Worm (Caenorhabditis elegans) whole organism, late embryonic: ENCODE measurements around the gene srab-10.

Experiments
- C08G9.2 ChIP-seq: sonication (generic microtip); optimal IDR thresholded peaks from 2 replicates; lab custom pipeline; 2016; ENCODE audit warnings: mild to moderate bottlenecking, missing genetic modification characterization, moderate library complexity, missing compliant biosample characterization
- C38D4.7 ChIP-seq: fragments of 200-800 bp; sonication (Bioruptor generic); optimal IDR thresholded peaks from 2 replicates; lab custom pipeline; 2018; ENCODE audit warnings: mild to moderate bottlenecking, missing genetic modification characterization, moderate library complexity, missing compliant biosample characterization
- F13H6.1 ChIP-seq: sonication (generic microtip); optimal IDR thresholded peaks from 2 replicates; lab custom pipeline; 2016; ENCODE audit warnings: missing genetic modification characterization, missing compliant biosample characterization
- K02D7.2 ChIP-seq: sonication (generic microtip); optimal IDR thresholded peaks from 2 replicates; lab custom pipeline; 2017; ENCODE audit warnings: mild to moderate bottlenecking, missing genetic modification characterization, missing compliant biosample characterization
- T23F11.4 ChIP-seq: fragments of 200-800 bp; sonication (Bioruptor generic); optimal IDR thresholded peaks from 2 replicates; lab custom pipeline; 2018; ENCODE audit warnings: mild to moderate bottlenecking, missing genetic modification characterization, missing compliant biosample characterization
- Y22D7AL.16 ChIP-seq: sonication (generic microtip); optimal IDR thresholded peaks from 2 replicates; lab custom pipeline; 2016; ENCODE audit warnings: missing genetic modification characterization, missing compliant biosample characterization
- ama-1 ChIP-seq: fragments of 150-350 bp; optimal IDR thresholded peaks from 2 replicates; lab custom pipeline; 2014
- ceh-19 ChIP-seq: fragments of 200-800 bp; sonication (Bioruptor generic); optimal IDR thresholded peaks from 2 replicates; lab custom pipeline; 2018; ENCODE audit warnings: mild to moderate bottlenecking, missing genetic modification characterization, missing compliant biosample characterization
- ceh-2 ChIP-seq: sonication (generic microtip); optimal IDR thresholded peaks from 2 replicates; lab custom pipeline; 2016; ENCODE audit warnings: missing genotype, missing genetic modification characterization, missing compliant biosample characterization
- ceh-31 ChIP-seq: sonication (generic microtip); optimal IDR thresholded peaks from 2 replicates; lab custom pipeline; 2016; ENCODE audit warnings: missing genetic modification characterization, missing compliant biosample characterization
- ceh-45 ChIP-seq: fragments of 200-800 bp; sonication (Bioruptor generic); IDR thresholded peaks from 2 replicates; pipeline ENCODE4 v1.3.6; 2022; ENCODE audit warnings: missing genetic modification reagents, missing genetic modification characterization, missing compliant biosample characterization
- ceh-48 ChIP-seq: sonication (generic microtip); optimal IDR thresholded peaks from 2 replicates; lab custom pipeline; 2016; ENCODE audit warnings: missing genetic modification characterization, inconsistent platforms, missing compliant biosample characterization
- ceh-9 ChIP-seq: sonication (generic microtip); optimal IDR thresholded peaks from 2 replicates; lab custom pipeline; 2016; ENCODE audit warnings: mild to moderate bottlenecking, missing genetic modification characterization, inconsistent platforms, missing compliant biosample characterization
- che-1 ChIP-seq: sonication (generic microtip); optimal IDR thresholded peaks from 2 replicates; lab custom pipeline; 2016; ENCODE audit warnings: mild to moderate bottlenecking, missing genetic modification characterization, missing compliant biosample characterization
- dve-1 ChIP-seq: sonication (generic microtip); optimal IDR thresholded peaks from 2 replicates; lab custom pipeline; 2017; ENCODE audit warnings: antibody characterized with exemption, mild to moderate bottlenecking, missing genetic modification characterization, missing compliant biosample characterization
- elt-4 ChIP-seq: sonication (generic microtip); optimal IDR thresholded peaks from 2 replicates; lab custom pipeline; 2016; ENCODE audit warnings: missing genetic modification characterization, missing compliant biosample characterization
- ets-4 ChIP-seq: sonication (generic microtip); optimal IDR thresholded peaks from 2 replicates; lab custom pipeline; 2016; ENCODE audit warnings: missing genetic modification characterization, missing compliant biosample characterization
- fkh-10 ChIP-seq: fragments of 150-350 bp; optimal IDR thresholded peaks from 2 replicates; lab custom pipeline; 2014; ENCODE audit warnings: missing biosample characterization, missing genetic modification reagents, missing genetic modification characterization
- fkh-6 ChIP-seq: sonication (generic microtip); optimal IDR thresholded peaks from 2 replicates; lab custom pipeline; 2016; ENCODE audit warnings: missing genetic modification characterization, missing compliant biosample characterization
- hlh-13 ChIP-seq: fragments of 200-800 bp; sonication (Bioruptor generic); optimal IDR thresholded peaks from 2 replicates; lab custom pipeline; 2018; ENCODE audit warnings: mild to moderate bottlenecking, missing genetic modification characterization, missing compliant biosample characterization
- hlh-6 ChIP-seq: sonication (generic microtip); optimal IDR thresholded peaks from 2 replicates; lab custom pipeline; 2016; ENCODE audit warnings: missing genotype, missing genetic modification characterization, missing compliant biosample characterization
- hlh-8 ChIP-seq: sonication (generic microtip); optimal IDR thresholded peaks from 2 replicates; lab custom pipeline; 2016; ENCODE audit warnings: missing genotype, missing genetic modification characterization, missing compliant biosample characterization
- lim-6 ChIP-seq: sonication (generic microtip); optimal IDR thresholded peaks from 2 replicates; lab custom pipeline; 2016; ENCODE audit warnings: missing genetic modification characterization, missing compliant biosample characterization
- nfya-1 ChIP-seq: sonication (generic microtip); optimal IDR thresholded peaks from 2 replicates; lab custom pipeline; 2017; ENCODE audit warnings: missing genetic modification characterization, mild to moderate bottlenecking, missing compliant biosample characterization, antibody characterized with exemption, moderate library complexity
- nhr-11 ChIP-seq: fragments of 150-350 bp; optimal IDR thresholded peaks from 2 replicates; lab custom pipeline; 2014; ENCODE audit warnings: missing biosample characterization, missing genetic modification characterization
- npax-4 ChIP-seq: sonication (generic microtip); optimal IDR thresholded peaks from 2 replicates; lab custom pipeline; 2016; ENCODE audit warnings: missing genetic modification characterization, missing compliant biosample characterization
- odd-2 ChIP-seq: sonication (generic microtip); optimal IDR thresholded peaks from 2 replicates; lab custom pipeline; 2017; ENCODE audit warnings: antibody characterized with exemption, mild to moderate bottlenecking, missing genetic modification characterization, missing compliant biosample characterization
- pag-3 ChIP-seq: sonication (generic microtip); optimal IDR thresholded peaks from 2 replicates; lab custom pipeline; 2016; ENCODE audit warnings: missing compliant biosample characterization, missing genetic modification characterization, borderline replicate concordance
- pax-1 ChIP-seq: fragments of 150-350 bp; optimal IDR thresholded peaks from 2 replicates; lab custom pipeline; 2014; ENCODE audit warnings: missing biosample characterization, missing genetic modification characterization
- pha-2 ChIP-seq: sonication (generic microtip); optimal IDR thresholded peaks from 2 replicates; lab custom pipeline; 2017; ENCODE audit warnings: mild to moderate bottlenecking, missing genetic modification characterization, missing compliant biosample characterization
- ref-2 ChIP-seq: sonication (generic microtip); optimal IDR thresholded peaks from 2 replicates; lab custom pipeline; 2016; ENCODE audit warnings: missing genetic modification characterization, missing compliant biosample characterization
- rnt-1 ChIP-seq: sonication (generic microtip); optimal IDR thresholded peaks from 2 replicates; lab custom pipeline; 2016; ENCODE audit warnings: missing genetic modification characterization, missing compliant biosample characterization
- sox-2 ChIP-seq: fragments of 200-800 bp; sonication (Bioruptor generic); IDR thresholded peaks from 2 replicates; pipeline ENCODE4 v1.3.6; 2022; ENCODE audit warnings: missing genetic modification reagents, missing genetic modification characterization, missing compliant biosample characterization
- sox-4 ChIP-seq: sonication (generic microtip); optimal IDR thresholded peaks from 2 replicates; lab custom pipeline; 2017; ENCODE audit warnings: mild to moderate bottlenecking, missing genetic modification characterization, inconsistent platforms, missing compliant biosample characterization
- syd-9 ChIP-seq: sonication (generic microtip); optimal IDR thresholded peaks from 2 replicates; lab custom pipeline; 2016; ENCODE audit warnings: mild to moderate bottlenecking, missing genetic modification characterization, moderate library complexity, missing compliant biosample characterization
- tbx-2 ChIP-seq: sonication (generic microtip); optimal IDR thresholded peaks from 2 replicates; lab custom pipeline; 2016; ENCODE audit warnings: missing genetic modification characterization, missing compliant biosample characterization
- tbx-7 ChIP-seq: sonication (generic microtip); optimal IDR thresholded peaks from 2 replicates; lab custom pipeline; 2016; ENCODE audit warnings: missing genotype, missing genetic modification characterization, missing compliant biosample characterization
- ttx-3 ChIP-seq: sonication (generic microtip); optimal IDR thresholded peaks from 2 replicates; lab custom pipeline; 2016; ENCODE audit warnings: missing genetic modification reagents, missing genetic modification characterization, missing compliant biosample characterization
- unc-42 ChIP-seq: sonication (generic microtip); optimal IDR thresholded peaks from 2 replicates; lab custom pipeline; 2016; ENCODE audit warnings: missing genotype, missing genetic modification characterization, missing compliant biosample characterization
- unc-55 ChIP-seq: sonication (generic microtip); optimal IDR thresholded peaks from 2 replicates; lab custom pipeline; 2017; ENCODE audit warnings: missing biosample characterization, missing genetic modification reagents, missing genetic modification characterization
- unc-86 ChIP-seq: sonication (generic microtip); optimal IDR thresholded peaks from 2 replicates; lab custom pipeline; 2016; ENCODE audit warnings: missing genetic modification characterization, missing compliant biosample characterization

The srab-10 gene

ce11 chrV:3107450-3107849 lies 36.9 kb downstream of the srab-10 start, which contains the start of gene str-68:
str-68 (minus strand) TSS chrV:3107550.
- no peak for TF ChIP-seq ceh-2 (tag; lab: Kevin White, UChicago)
- TF ChIP-seq tbx-2 = no peak
- no peak for TF ChIP-seq pha-2

DNA sequence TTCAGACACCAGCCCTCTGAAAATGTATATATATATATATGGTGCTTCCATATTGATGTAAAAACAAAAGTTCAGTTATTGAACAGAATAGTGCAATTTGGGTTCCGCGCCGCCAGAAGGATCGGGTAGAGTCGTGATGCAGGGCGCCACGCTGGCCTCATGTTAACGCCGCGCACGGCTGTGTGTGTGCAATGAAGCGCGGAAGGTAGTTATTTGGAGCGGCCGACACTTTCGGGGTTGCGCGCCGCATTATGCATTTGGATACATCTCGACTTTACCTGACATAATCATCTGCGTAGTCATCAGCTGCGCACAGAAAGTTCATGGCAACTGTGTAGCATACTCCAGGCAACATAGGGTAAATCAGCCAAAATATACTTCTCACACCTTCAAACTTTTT lies 37.6 kb downstream of the srab-10 start:
- no peak for TF ChIP-seq C08G9.2 (tag; lab: Kevin White, UChicago)
- TF ChIP-seq hlh-13 (GFP tag; lab: Kevin White, UChicago) = no peak
- no peak for TF ChIP-seq unc-42 (tag; lab: Kevin White, UChicago)
- no peak for TF ChIP-seq T23F11.4 (GFP tag; lab: Kevin White, UChicago)
- no peak for TF ChIP-seq rnt-1 (tag; lab: Kevin White, UChicago)
- TF ChIP-seq elt-4 (tag; lab: Kevin White, UChicago) = no peak
- no peak for TF ChIP-seq pax-1
- TF ChIP-seq K02D7.2 = no peak
- no peak for TF ChIP-seq F13H6.1 (tag; lab: Kevin White, UChicago)
- TF ChIP-seq hlh-8 (tag; lab: Kevin White, UChicago) = no peak
- TF ChIP-seq sox-4 (tag; lab: Kevin White, UChicago) = no peak
- TF ChIP-seq ref-2 = no peak
- TF ChIP-seq npax-4 (tag; lab: Kevin White, UChicago) = no peak
- no peak for TF ChIP-seq pag-3 (tag; lab: Kevin White, UChicago)
- TF ChIP-seq ama-1 = no peak
- TF ChIP-seq che-1 (tag; lab: Kevin White, UChicago) = no peak
- no peak for TF ChIP-seq dve-1 (tag; lab: Kevin White, UChicago)

ce11 chrV:3105810-3106209 lies 38.6 kb downstream of the srab-10 start, which contains the start of gene str-69:
str-69 (minus strand) TSS chrV:3105910.
- TF ChIP-seq C38D4.7 (no peak), ama-1 (no peak), ceh-45 (no peak), unc-86 (tag; lab: Kevin White, UChicago) (no peak), che-1 (tag; lab: Kevin White, UChicago) (no peak), nfya-1 (tag; lab: Kevin White, UChicago) (no peak), pha-2 (no peak), unc-55 (GFP tag; lab: Kevin White, UChicago) (no peak), K02D7.2 (no peak), tbx-7 (tag; lab: Kevin White, UChicago) (no peak), ets-4 (tag; lab: Kevin White, UChicago) (no peak), pag-3 (tag; lab: Kevin White, UChicago) (no peak), lim-6 (tag; lab: Kevin White, UChicago) (no peak), ttx-3 (no peak), tbx-2 (no peak), ceh-48 (tag; lab: Kevin White, UChicago) (no peak), odd-2 (tag; lab: Kevin White, UChicago) (no peak), ceh-9 (tag; lab: Kevin White, UChicago) (no peak), syd-9 (tag; lab: Kevin White, UChicago) (no peak)

DNA sequence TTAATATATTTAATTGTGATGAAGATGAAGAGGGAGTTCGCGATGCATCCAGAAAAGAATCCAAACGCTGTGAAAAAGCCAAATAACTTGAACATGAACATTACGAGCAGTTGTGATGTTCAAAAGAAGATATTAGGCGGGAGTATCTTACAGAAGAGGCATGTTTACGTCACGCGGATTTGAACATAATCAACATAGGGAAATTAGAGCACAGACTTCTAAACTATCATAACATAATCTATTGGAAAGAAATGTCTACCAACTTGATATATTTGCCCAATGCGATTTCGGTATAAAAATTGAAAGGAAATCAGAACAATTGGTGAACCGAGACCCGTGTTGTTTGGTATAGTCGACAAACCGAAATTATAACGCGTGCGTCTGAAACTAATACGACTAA lies 40.3 kb downstream of the srab-10 start, which contains the start of gene str-66:
str-66 (minus strand) TSS at position 101 of the 400 bp plus-strand sequence.
- TF ChIP-seq hlh-8 (tag; lab: Kevin White, UChicago) = no peak
- TF ChIP-seq ceh-48 (tag; lab: Kevin White, UChicago) = no peak
- no peak for TF ChIP-seq fkh-10 (GFP tag; lab: Kevin White, UChicago)
- TF ChIP-seq ttx-3 = no peak
- TF ChIP-seq ceh-19 (GFP tag; lab: Kevin White, UChicago) = no peak
- no peak for TF ChIP-seq rnt-1 (tag; lab: Kevin White, UChicago)
- TF ChIP-seq ceh-31 (tag; lab: Kevin White, UChicago) = no peak
- no peak for TF ChIP-seq fkh-6
- TF ChIP-seq nhr-11 = no peak
- TF ChIP-seq sox-2 (GFP tag; lab: Robert Waterston, UW) = no peak
- no peak for TF ChIP-seq hlh-6 (tag; lab: Kevin White, UChicago)
- no peak for TF ChIP-seq Y22D7AL.16
- TF ChIP-seq, all 69 proteins: peak for 0
